Worm (Caenorhabditis elegans) whole organism, young adult: ENCODE data around the gene gst-10.

ENCODE experiments used
- F23B12.7 ChIP-seq: sonication (generic microtip); optimal IDR thresholded peaks from 2 replicates; lab custom pipeline; 2017; ENCODE audit warnings: missing genetic modification characterization, mild to moderate bottlenecking, missing compliant biosample characterization, antibody characterized with exemption, moderate library complexity; ENCODE audit not compliant: insufficient read depth
- Y95B8A.8 ChIP-seq: fragments of 200-800 bp; sonication (Bioruptor generic); IDR thresholded peaks from 2 replicates; pipeline ENCODE4 v1.3.6; 2022; ENCODE audit warnings: missing genetic modification reagents, missing genetic modification characterization, missing compliant biosample characterization
- ama-1 ChIP-seq, 3 experiments: fragments of 150-350 bp in 1 of 3; sonication (generic microtip) in 2 of 3; optimal IDR thresholded peaks; 2 replicates each; lab custom pipeline; 2014 to 2018; ENCODE audit warnings: missing biosample characterization in 2 of 3, missing genetic modification characterization in 2 of 3, missing genetic modification reagents in 2 of 3
- athp-1 ChIP-seq: sonication (generic microtip); optimal IDR thresholded peaks from 2 replicates; lab custom pipeline; 2017; ENCODE audit warnings: mild to moderate bottlenecking, missing genetic modification characterization, missing compliant biosample characterization
- attf-6 ChIP-seq: fragments of 200-800 bp; sonication (Bioruptor generic); IDR thresholded peaks from 2 replicates; pipeline ENCODE4 v1.3.6; 2022; ENCODE audit warnings: missing genetic modification reagents, missing genetic modification characterization, missing compliant biosample characterization
- egrh-3 ChIP-seq: fragments of 200-800 bp; sonication (Bioruptor generic); IDR thresholded peaks from 2 replicates; pipeline ENCODE4 v1.3.6; 2022; ENCODE audit warnings: missing genetic modification reagents, missing genetic modification characterization, missing compliant biosample characterization
- nhr-179 ChIP-seq: sonication (generic microtip); optimal IDR thresholded peaks from 2 replicates; lab custom pipeline; 2016; ENCODE audit warnings: mild to moderate bottlenecking, missing genetic modification characterization, missing compliant biosample characterization
- snpc-3.4 ChIP-seq: sonication (generic microtip); optimal IDR thresholded peaks from 2 replicates; lab custom pipeline; 2017; ENCODE audit warnings: missing genetic modification characterization, mild to moderate bottlenecking, missing compliant biosample characterization, antibody characterized with exemption, moderate library complexity, missing genotype, missing genetic modification reagents
- ztf-25 ChIP-seq: fragments of 200-800 bp; sonication (Bioruptor generic); IDR thresholded peaks from 2 replicates; pipeline ENCODE4 v1.3.6; 2022; ENCODE audit warnings: missing genetic modification reagents, missing genetic modification characterization, missing compliant biosample characterization

DNA sequence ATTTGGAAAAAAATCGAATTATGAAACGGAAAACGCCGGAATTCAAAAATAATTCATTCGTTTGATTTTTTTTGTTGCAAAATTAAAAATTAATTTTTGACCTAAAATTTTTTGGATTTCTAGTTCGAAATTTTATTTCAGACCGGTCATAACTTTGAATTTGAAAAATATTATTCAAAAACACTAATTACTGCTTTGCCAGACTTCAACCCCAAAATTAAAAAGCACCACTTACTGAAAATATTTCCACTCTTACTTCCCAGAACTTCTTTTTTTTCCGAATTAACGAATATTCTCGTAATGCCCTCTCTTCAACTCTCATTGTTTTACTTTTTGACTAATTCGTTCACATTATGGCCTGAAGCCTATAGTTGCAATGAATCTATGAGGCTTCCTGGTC, 16.1 kb downstream of the gst-10 start, which contains the start of gene srt-4:
- TF ChIP-seq egrh-3 (GFP tag; lab: Robert Waterston, UW): no peak
- no peak for TF ChIP-seq ama-1 (optimal IDR thresholded peaks at IDR 0.05; lab: Kevin White, UChicago)
- TF ChIP-seq ama-1 (GFP tag; optimal IDR thresholded peaks at IDR 0.05; lab: Kevin White, UChicago): no peak
- TF ChIP-seq athp-1 (tag; lab: Kevin White, UChicago): no peak
- TF ChIP-seq ztf-25 (GFP tag; lab: Robert Waterston, UW): no peak
- no peak for TF ChIP-seq Y95B8A.8 (GFP tag; lab: Robert Waterston, UW)
- TF ChIP-seq snpc-3.4 (tag; lab: Kevin White, UChicago): no peak
- no peak for TF ChIP-seq F23B12.7 (tag; lab: Kevin White, UChicago)
- no peak for TF ChIP-seq attf-6 (GFP tag; lab: Robert Waterston, UW)
- no peak for TF ChIP-seq nhr-179
